Comparison of ENCODE assay signal across 6 fruit fly cellular contexts in genomic region chr2L:10334854-10335277, dm6.
TF ChIP-seq lines count a peak whose summit lies in the region.

No protein-coding gene starts in this region.

- TF ChIP-seq CTCF in whole organism, embryonic (GFP tag; optimal IDR thresholded peaks at IDR 0.05; lab: Kevin White, UChicago) = peak; percentile 26

TF ChIP-seq in whole organism, 6 proteins besides CTCF, POLR2A, EP300 and RAD21:
- no peak for TF ChIP-seq psq (optimal IDR thresholded peaks at IDR 0.05; lab: Kevin White, UChicago)
- TF ChIP-seq CG8478 (optimal IDR thresholded peaks at IDR 0.05; lab: Kevin White, UChicago) = peak; percentile 74
- TF ChIP-seq Dll (optimal IDR thresholded peaks at IDR 0.05; lab: Kevin White, UChicago) = no peak
- TF ChIP-seq EcR (GFP tag; optimal IDR thresholded peaks at IDR 0.05; lab: Kevin White, UChicago) = no peak
- TF ChIP-seq pan (optimal IDR thresholded peaks at IDR 0.05; lab: Kevin White, UChicago) = no peak
- no peak for TF ChIP-seq usp (GFP tag; optimal IDR thresholded peaks at IDR 0.05; lab: Kevin White, UChicago)

TF ChIP-seq in whole organism, adult, 20 proteins besides CTCF, POLR2A, EP300 and RAD21 (continues in another document):
- TF ChIP-seq CG11617 (GFP tag; optimal IDR thresholded peaks at IDR 0.05; lab: Kevin White, UChicago) (peak; percentile 68), CG12768 (GFP tag; optimal IDR thresholded peaks at IDR 0.05; lab: Kevin White, UChicago) (peak; percentile 85), bab1 (GFP tag; optimal IDR thresholded peaks at IDR 0.05; lab: Kevin White, UChicago) (peak; percentile 62), CG5204 (GFP tag; optimal IDR thresholded peaks at IDR 0.05; lab: Kevin White, UChicago) (no peak), pad (GFP tag; optimal IDR thresholded peaks at IDR 0.05; lab: Kevin White, UChicago) (peak; percentile 44), cnc (optimal IDR thresholded peaks at IDR 0.05; lab: Kevin White, UChicago) (no peak), cic (GFP tag; optimal IDR thresholded peaks at IDR 0.05; lab: Kevin White, UChicago) (peak; percentile 87), Crg-1 (GFP tag; optimal IDR thresholded peaks at IDR 0.05; lab: Kevin White, UChicago) (peak; percentile 61), CG7101 (tag; optimal IDR thresholded peaks at IDR 0.05; lab: Kevin White, UChicago) (peak; percentile 55), Clk (GFP tag; optimal IDR thresholded peaks at IDR 0.05; lab: Kevin White, UChicago) (peak; percentile 59), CG33017 (tag; optimal IDR thresholded peaks at IDR 0.05; lab: Kevin White, UChicago) (peak; percentile 56), CG7045 (GFP tag; optimal IDR thresholded peaks at IDR 0.05; lab: Kevin White, UChicago) (peak; percentile 62), toe (GFP tag; optimal IDR thresholded peaks at IDR 0.05; lab: Kevin White, UChicago) (no peak), kay (GFP tag; lab: Kevin White, UChicago; ENCODE audit: borderline replicate concordance) (peak; percentile 98), Mnt (GFP tag; optimal IDR thresholded peaks at IDR 0.05; lab: Kevin White, UChicago) (peak; percentile 85), CG14711 (tag; optimal IDR thresholded peaks at IDR 0.05; lab: Kevin White, UChicago) (peak; percentile 43), ovo (GFP tag; optimal IDR thresholded peaks at IDR 0.05; lab: Kevin White, UChicago) (peak; percentile 45)

TF ChIP-seq in whole organism, embryonic, 481 proteins besides CTCF, POLR2A, EP300 and RAD21 (continues in another document):
- TF ChIP-seq chm (GFP tag; IDR thresholded peaks at IDR 0.05; lab: Robert Waterston, UW) (no peak; the same call in 1 of the 2 replicates), CG33213 (GFP tag; optimal IDR thresholded peaks at IDR 0.05; lab: Kevin White, UChicago) (peak; percentile 61), CG9215 (GFP tag; IDR thresholded peaks at IDR 0.05; lab: Robert Waterston, UW) (no peak), CG11085 (GFP tag; IDR thresholded peaks at IDR 0.05; lab: Robert Waterston, UW) (no peak), zfh1 (GFP tag; IDR thresholded peaks at IDR 0.05; lab: Robert Waterston, UW) (no peak), CG1529 (GFP tag; optimal IDR thresholded peaks at IDR 0.05; lab: Kevin White, UChicago) (peak; percentile 62), MBD-R2 (GFP tag; IDR thresholded peaks at IDR 0.05; lab: Robert Waterston, UW) (peak; percentile 81), ash1 (GFP tag; optimal IDR thresholded peaks at IDR 0.05; lab: Kevin White, UChicago) (peak; percentile 40), h (optimal IDR thresholded peaks at IDR 0.05; lab: Kevin White, UChicago) (no peak), CG7987 (GFP tag; optimal IDR thresholded peaks at IDR 0.05; lab: Kevin White, UChicago) (peak; percentile 87), ci (GFP tag; IDR thresholded peaks at IDR 0.05; lab: Robert Waterston, UW) (no peak; the same call in 2 of the 3 replicates), CG12391 (tag; optimal IDR thresholded peaks at IDR 0.05; lab: Kevin White, UChicago) (peak; percentile 46), slbo (GFP tag; IDR thresholded peaks at IDR 0.05; lab: Robert Waterston, UW) (peak; percentile 64), CG5180 (GFP tag; optimal IDR thresholded peaks at IDR 0.05; lab: Kevin White, UChicago) (peak; percentile 65), pros (GFP tag; optimal IDR thresholded peaks at IDR 0.05; lab: Kevin White, UChicago) (peak; percentile 74), CG8765 (GFP tag; IDR thresholded peaks at IDR 0.05; lab: Robert Waterston, UW) (no peak), Deaf1 (tag; optimal IDR thresholded peaks at IDR 0.05; lab: Kevin White, UChicago) (peak; percentile 40), bowl (GFP tag; IDR thresholded peaks at IDR 0.05; lab: Robert Waterston, UW) (no peak; the same call in 1 of the 2 replicates)

TF ChIP-seq in whole organism, prepupa, 60 proteins besides CTCF, POLR2A, EP300 and RAD21 (continues in another document):
- TF ChIP-seq Lpt (GFP tag; optimal IDR thresholded peaks at IDR 0.05; lab: Kevin White, UChicago) (peak; percentile 2), Hr4 (GFP tag; optimal IDR thresholded peaks at IDR 0.05; lab: Kevin White, UChicago) (peak; percentile 24), Sox14 (GFP tag; optimal IDR thresholded peaks at IDR 0.05; lab: Kevin White, UChicago) (peak; percentile 66), spab (GFP tag; optimal IDR thresholded peaks at IDR 0.05; lab: Kevin White, UChicago) (no peak), CG8119 (GFP tag; IDR thresholded peaks at IDR 0.05; lab: Robert Waterston, UW) (peak; percentile 58; the same call in 2 of the 3 replicates), svp (GFP tag; lab: Kevin White, UChicago) (peak; percentile 73), CG16779 (tag; optimal IDR thresholded peaks at IDR 0.05; lab: Kevin White, UChicago) (no peak), Met (GFP tag; optimal IDR thresholded peaks at IDR 0.05; lab: Kevin White, UChicago) (peak; percentile 38), acj6 (GFP tag; optimal IDR thresholded peaks at IDR 0.05; lab: Kevin White, UChicago) (peak; percentile 27), Ets96B (tag; optimal IDR thresholded peaks at IDR 0.05; lab: Kevin White, UChicago) (peak; percentile 9), vri (GFP tag; optimal IDR thresholded peaks at IDR 0.05; lab: Kevin White, UChicago) (peak; percentile 98), net (GFP tag; optimal IDR thresholded peaks at IDR 0.05; lab: Kevin White, UChicago) (no peak), Eip93F (GFP tag; optimal IDR thresholded peaks at IDR 0.05; lab: Kevin White, UChicago) (peak; percentile 23), achi (GFP tag; optimal IDR thresholded peaks at IDR 0.05; lab: Kevin White, UChicago) (peak; percentile 32), CG1621 (tag; optimal IDR thresholded peaks at IDR 0.05; lab: Kevin White, UChicago) (peak; percentile 34), ss (GFP tag; optimal IDR thresholded peaks at IDR 0.05; lab: Kevin White, UChicago) (peak in 1 of 2 experiments; percentile 81), dsx (GFP tag; optimal IDR thresholded peaks at IDR 0.05; lab: Kevin White, UChicago; ENCODE audit: poor library complexity, severe bottlenecking) (peak; percentile 18), esn (GFP tag; optimal IDR thresholded peaks at IDR 0.05; lab: Kevin White, UChicago) (peak; percentile 67)

TF ChIP-seq in whole organism, pupa, 21 proteins besides CTCF, POLR2A, EP300 and RAD21 (continues in another document):
- TF ChIP-seq Snoo (tag; optimal IDR thresholded peaks at IDR 0.05; lab: Kevin White, UChicago) = peak; percentile 30
- no peak for TF ChIP-seq fd96Ca (GFP tag; IDR thresholded peaks at IDR 0.05; lab: Robert Waterston, UW)
- no peak for TF ChIP-seq Pif1A (GFP tag; optimal IDR thresholded peaks at IDR 0.05; lab: Kevin White, UChicago)
- peak; percentile 28 for TF ChIP-seq CG17806 (tag; optimal IDR thresholded peaks at IDR 0.05; lab: Kevin White, UChicago)
- peak; percentile 84 for TF ChIP-seq EcR (GFP tag; optimal IDR thresholded peaks at IDR 0.05; lab: Kevin White, UChicago)
- TF ChIP-seq CG32121 (GFP tag; IDR thresholded peaks at IDR 0.05; lab: Robert Waterston, UW) = peak; percentile 51; the same call in 1 of the 2 replicates
- TF ChIP-seq CG9948 (tag; optimal IDR thresholded peaks at IDR 0.05; lab: Kevin White, UChicago) = peak; percentile 5
- no peak for TF ChIP-seq CG14655 (GFP tag; optimal IDR thresholded peaks at IDR 0.05; lab: Kevin White, UChicago)
- peak; percentile 63 for TF ChIP-seq Pif1B (GFP tag; optimal IDR thresholded peaks at IDR 0.05; lab: Kevin White, UChicago)
- no peak for TF ChIP-seq D1 (tag; optimal IDR thresholded peaks at IDR 0.05; lab: Kevin White, UChicago)
- peak; percentile 48 for TF ChIP-seq CG34367 (tag; optimal IDR thresholded peaks at IDR 0.05; lab: Kevin White, UChicago)
- peak; percentile 14 for TF ChIP-seq CG15710 (tag; optimal IDR thresholded peaks at IDR 0.05; lab: Kevin White, UChicago)
- peak; percentile 64; the same call in 1 of the 2 replicates for TF ChIP-seq Ets98B (GFP tag; IDR thresholded peaks at IDR 0.05; lab: Robert Waterston, UW)
- TF ChIP-seq CG8301 (tag; optimal IDR thresholded peaks at IDR 0.05; lab: Kevin White, UChicago) = peak; percentile 21
- TF ChIP-seq CG12605 (GFP tag; IDR thresholded peaks at IDR 0.05; lab: Robert Waterston, UW) = no peak
- peak; percentile 28 for TF ChIP-seq gl (tag; optimal IDR thresholded peaks at IDR 0.05; lab: Kevin White, UChicago)
- no peak for TF ChIP-seq CG10348 (GFP tag; IDR thresholded peaks at IDR 0.05; lab: Robert Waterston, UW)
- no peak for TF ChIP-seq CG13204 (GFP tag; optimal IDR thresholded peaks at IDR 0.05; lab: Kevin White, UChicago)
- no peak for TF ChIP-seq CG4496 (GFP tag; IDR thresholded peaks at IDR 0.05; lab: Robert Waterston, UW)
- TF ChIP-seq rn (GFP tag; IDR thresholded peaks at IDR 0.05; lab: Robert Waterston, UW) = no peak

TF ChIP-seq in whole organism, wandering third instar larva, 38 proteins besides CTCF, POLR2A, EP300 and RAD21 (continues in another document):
- TF ChIP-seq CrebA (GFP tag; optimal IDR thresholded peaks at IDR 0.05; lab: Kevin White, UChicago; ENCODE audit: borderline replicate concordance) = no peak
- no peak for TF ChIP-seq Myc (optimal IDR thresholded peaks at IDR 0.05; lab: Kevin White, UChicago)
- TF ChIP-seq N (GFP tag; optimal IDR thresholded peaks at IDR 0.05; lab: Kevin White, UChicago) = peak; percentile 72
- no peak for TF ChIP-seq GATAd (GFP tag; optimal IDR thresholded peaks at IDR 0.05; lab: Kevin White, UChicago)
- peak; percentile 57 for TF ChIP-seq brk (GFP tag; optimal IDR thresholded peaks at IDR 0.05; lab: Kevin White, UChicago)
- TF ChIP-seq br (GFP tag; optimal IDR thresholded peaks at IDR 0.05; lab: Kevin White, UChicago) = peak; percentile 64
- no peak for TF ChIP-seq Dfd (GFP tag; optimal IDR thresholded peaks at IDR 0.05; lab: Kevin White, UChicago)
- peak; percentile 47 for TF ChIP-seq sage (GFP tag; optimal IDR thresholded peaks at IDR 0.05; lab: Kevin White, UChicago)
- TF ChIP-seq Abd-B (GFP tag; optimal IDR thresholded peaks at IDR 0.05; lab: Kevin White, UChicago) = no peak
- TF ChIP-seq h (GFP tag; optimal IDR thresholded peaks at IDR 0.05; lab: Kevin White, UChicago) = peak; percentile 78
- TF ChIP-seq lola (GFP tag; optimal IDR thresholded peaks at IDR 0.05; lab: Kevin White, UChicago) = no peak
- no peak for TF ChIP-seq tai (GFP tag; optimal IDR thresholded peaks at IDR 0.05; lab: Kevin White, UChicago)
- no peak for TF ChIP-seq pan (optimal IDR thresholded peaks at IDR 0.05; lab: Kevin White, UChicago)
- no peak for TF ChIP-seq dl (GFP tag; optimal IDR thresholded peaks at IDR 0.05; lab: Kevin White, UChicago; ENCODE audit: insufficient read depth in 1 of 2, partially characterized antibody in 2 of 2)
- TF ChIP-seq Dif (GFP tag; optimal IDR thresholded peaks at IDR 0.05; lab: Kevin White, UChicago; ENCODE audit: partially characterized antibody) = no peak
- TF ChIP-seq Sp1 (GFP tag; optimal IDR thresholded peaks at IDR 0.05; lab: Kevin White, UChicago) = peak; percentile 56
- no peak for TF ChIP-seq dmrt93B (GFP tag; optimal IDR thresholded peaks at IDR 0.05; lab: Kevin White, UChicago)
- peak; percentile 29 for TF ChIP-seq psq (GFP tag; optimal IDR thresholded peaks at IDR 0.05; lab: Kevin White, UChicago)
- peak; percentile 58 for TF ChIP-seq ey (GFP tag; optimal IDR thresholded peaks at IDR 0.05; lab: Kevin White, UChicago)
- TF ChIP-seq Hr83 (GFP tag; optimal IDR thresholded peaks at IDR 0.05; lab: Kevin White, UChicago; ENCODE audit: poor library complexity, severe bottlenecking) = peak; percentile 13
- TF ChIP-seq jim (GFP tag; optimal IDR thresholded peaks at IDR 0.05; lab: Kevin White, UChicago) = no peak
